Fruit fly (Drosophila melanogaster): ENCODE results near the gene CG3164.

The CG3164 gene

DNA sequence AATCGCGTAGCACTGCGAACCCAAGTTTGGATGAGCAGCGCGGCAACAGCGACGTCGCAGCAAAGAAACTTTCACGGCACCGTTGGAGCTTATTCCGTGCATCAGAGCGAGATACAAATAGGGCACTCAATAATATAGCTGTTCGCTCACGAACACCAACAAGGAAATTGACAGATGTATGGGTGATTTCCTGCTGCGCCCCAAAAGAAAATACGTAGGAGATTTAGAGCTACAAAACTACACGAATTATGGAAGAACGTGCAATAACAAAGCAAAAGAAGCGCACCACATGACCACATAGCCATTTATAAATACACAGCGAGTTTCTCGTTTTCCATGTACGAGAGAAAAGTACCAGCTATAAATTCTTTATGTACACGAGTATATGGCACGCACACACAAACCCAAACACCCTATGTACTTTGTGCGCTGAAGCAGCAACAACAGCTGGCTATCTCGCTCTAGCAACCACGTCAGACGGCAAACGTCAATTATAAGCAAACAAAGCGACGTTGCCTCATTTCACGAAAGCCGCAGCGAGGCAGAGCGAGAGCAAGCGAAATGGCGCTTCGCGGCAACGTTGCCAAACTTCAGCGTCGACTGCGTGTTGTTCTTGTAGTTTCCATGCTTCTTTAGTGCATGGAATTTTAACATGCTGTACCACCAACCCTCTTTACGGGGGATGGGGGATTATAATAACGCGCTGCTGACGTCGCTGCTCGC is 31.0 kb upstream of the CG3164 start (continued):
- TF ChIP-seq Mes4 (GFP tag; optimal IDR thresholded peaks at IDR 0.05) (no peak), CG3995 (GFP tag; optimal IDR thresholded peaks at IDR 0.05) (no peak), caup (GFP tag; optimal IDR thresholded peaks at IDR 0.05; ENCODE audit: severe bottlenecking) (peak; percentile 66), cad (GFP tag; optimal IDR thresholded peaks at IDR 0.05) (peak; percentile 63), CG9215 (GFP tag; IDR thresholded peaks at IDR 0.05) (no peak), Lpt (GFP tag; optimal IDR thresholded peaks at IDR 0.05) (no peak), zen (tag; optimal IDR thresholded peaks at IDR 0.05) (peak; percentile 80), z (GFP tag; IDR thresholded peaks at IDR 0.05) (no peak), Adf1 (GFP tag; IDR thresholded peaks at IDR 0.05) (no peak), trem (tag; optimal IDR thresholded peaks at IDR 0.05) (peak; percentile 20), Hr78 (GFP tag; optimal IDR thresholded peaks at IDR 0.05) (no peak), row (GFP tag; IDR thresholded peaks at IDR 0.05) (no peak), ATbp (GFP tag; optimal IDR thresholded peaks at IDR 0.05) (no peak), CG14014 (GFP tag; IDR thresholded peaks at IDR 0.05) (no peak), CG32767 (GFP tag; IDR thresholded peaks at IDR 0.05) (no peak), CG16813 (GFP tag; IDR thresholded peaks at IDR 0.05; ENCODE audit: partially characterized antibody) (no peak), en (GFP tag; optimal IDR thresholded peaks at IDR 0.05) (no peak), CG12299 (tag; optimal IDR thresholded peaks at IDR 0.05) (peak; percentile 64), prd (optimal IDR thresholded peaks at IDR 0.05) (no peak), prd (GFP tag; IDR thresholded peaks at IDR 0.05) (no peak), CG11723 (GFP tag; optimal IDR thresholded peaks at IDR 0.05) (peak; percentile 25), Xrp1 (GFP tag; IDR thresholded peaks at IDR 0.05) (no peak), BEAF-32 (GFP tag; optimal IDR thresholded peaks at IDR 0.05) (no peak), dpn (GFP tag; optimal IDR thresholded peaks at IDR 0.05) (no peak), shn (GFP tag; optimal IDR thresholded peaks at IDR 0.05) (no peak), unc-4 (GFP tag; IDR thresholded peaks at IDR 0.05; ENCODE audit: partially characterized antibody) (no peak), CG10366 (GFP tag; IDR thresholded peaks at IDR 0.05) (no peak), ttk (GFP tag; IDR thresholded peaks at IDR 0.05) (no peak), CG3281 (GFP tag; optimal IDR thresholded peaks at IDR 0.05) (peak; percentile 66), da (GFP tag; optimal IDR thresholded peaks at IDR 0.05) (no peak), HLHmδ (GFP tag; optimal IDR thresholded peaks at IDR 0.05) (peak; percentile 76), CG18011 (GFP tag; optimal IDR thresholded peaks at IDR 0.05) (no peak), CG11560 (tag; IDR thresholded peaks at IDR 0.05) (no peak), CG12236 (GFP tag; optimal IDR thresholded peaks at IDR 0.05) (no peak), CG9932 (GFP tag; IDR thresholded peaks at IDR 0.05) (no peak), maf-S (GFP tag; optimal IDR thresholded peaks at IDR 0.05) (no peak), CG4730 (GFP tag; IDR thresholded peaks at IDR 0.05) (no peak), CG16779 (GFP tag; IDR thresholded peaks at IDR 0.05) (no peak), Fer2 (tag; optimal IDR thresholded peaks at IDR 0.05) (no peak), D (optimal IDR thresholded peaks at IDR 0.05) (peak; percentile 86), D (GFP tag; optimal IDR thresholded peaks at IDR 0.05) (no peak), HLH4C (GFP tag; IDR thresholded peaks at IDR 0.05; ENCODE audit: partially characterized antibody) (no peak), sd (tag; optimal IDR thresholded peaks at IDR 0.05) (peak; percentile 98), ac (GFP tag; optimal IDR thresholded peaks at IDR 0.05) (no peak), CG11398 (GFP tag; optimal IDR thresholded peaks at IDR 0.05) (peak; percentile 19), CG6765 (GFP tag; optimal IDR thresholded peaks at IDR 0.05) (peak; percentile 63), CG30020 (tag; optimal IDR thresholded peaks at IDR 0.05) (no peak), trh (GFP tag; optimal IDR thresholded peaks at IDR 0.05) (no peak), ftz-f1 (GFP tag; optimal IDR thresholded peaks at IDR 0.05) (peak; percentile 22), Bdp1 (GFP tag; optimal IDR thresholded peaks at IDR 0.05) (no peak), Dad (GFP tag; optimal IDR thresholded peaks at IDR 0.05) (no peak)

Data from whole organism, embryonic.